Worm (Caenorhabditis elegans): ENCODE data around the gene R01E6.7.

DNA sequence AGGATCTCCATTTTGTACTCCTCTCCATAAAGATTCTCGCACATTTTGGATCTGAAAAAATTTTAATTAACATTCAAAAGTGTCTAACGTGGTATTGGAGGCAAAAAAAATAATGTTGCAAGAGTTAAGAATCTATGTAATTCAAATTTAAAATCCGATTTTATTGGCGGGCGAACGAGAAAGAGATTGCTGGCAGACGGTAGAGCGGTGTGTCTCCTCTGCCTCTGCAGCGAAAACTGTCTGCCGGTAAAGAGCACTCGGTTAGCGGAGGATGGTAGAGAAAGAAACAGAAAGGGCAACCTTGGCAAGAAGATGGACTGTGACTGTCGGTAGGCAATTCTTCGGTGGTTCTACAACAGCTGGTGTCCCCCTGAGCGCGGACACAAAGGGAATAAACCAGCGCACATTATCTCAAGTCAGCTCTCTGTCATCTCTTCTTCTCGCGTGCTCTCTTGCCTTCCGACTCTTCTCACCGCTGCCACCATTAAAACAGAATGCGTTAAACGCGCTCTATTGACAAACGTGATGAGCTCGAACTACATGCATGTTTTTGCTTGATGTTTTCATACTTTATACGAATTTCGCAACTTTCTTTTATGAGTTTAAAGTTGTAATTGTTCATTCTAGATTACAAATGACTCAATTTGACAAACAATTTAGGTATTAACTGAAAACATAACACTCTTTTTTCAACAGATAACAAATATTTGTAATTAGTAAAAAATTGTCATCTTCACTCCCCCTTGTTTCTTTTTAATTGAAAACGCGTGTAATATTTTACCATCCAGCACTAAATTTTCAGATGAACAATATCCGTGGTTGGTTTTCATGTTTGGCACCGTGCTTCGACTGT, 50.7 kb downstream of the R01E6.7 start, which contains the start of the genes cdk-4 and F18H3.1:
- TF ChIP-seq ama-1 (optimal IDR thresholded peaks at IDR 0.05) (no peak), B0310.2 (tag; optimal IDR thresholded peaks at IDR 0.05) (no peak)

Measured in whole organism, early embryonic.